Worm (Caenorhabditis elegans) whole organism, mixed stage, embryonic: ENCODE measurements around the gene chpf-1.

Experiments used
- M03D4.4 ChIP-seq: sonication (generic microtip); optimal IDR thresholded peaks from 2 replicates; lab custom pipeline; 2017; ENCODE audit warnings: mild to moderate bottlenecking, missing genetic modification characterization, missing compliant biosample characterization
- ces-1 ChIP-seq: fragments of 150-350 bp; optimal IDR thresholded peaks from 2 replicates; lab custom pipeline; 2014; ENCODE audit warnings: missing biosample characterization, missing genetic modification reagents, missing genetic modification characterization
- elt-1 ChIP-seq: sonication (generic microtip); optimal IDR thresholded peaks from 2 replicates; lab custom pipeline; 2017; ENCODE audit warnings: missing genetic modification characterization, mild to moderate bottlenecking, missing compliant biosample characterization, antibody characterized with exemption, moderate library complexity, borderline replicate concordance; ENCODE audit not compliant: insufficient read depth
- flh-1 ChIP-seq: fragments of 200-800 bp; sonication (Bioruptor generic); optimal IDR thresholded peaks from 2 replicates; lab custom pipeline; 2018; ENCODE audit warnings: mild to moderate bottlenecking, missing genetic modification characterization, moderate library complexity, missing compliant biosample characterization
- mep-1 ChIP-seq: fragments of 150-350 bp; optimal IDR thresholded peaks from 2 replicates; lab custom pipeline; 2017; ENCODE audit warnings: missing biosample characterization, missing genetic modification reagents, missing genetic modification characterization, inconsistent platforms
- nhr-237 ChIP-seq: fragments of 150-350 bp; optimal IDR thresholded peaks from 2 replicates; lab custom pipeline; 2014; ENCODE audit warnings: missing biosample characterization, missing genetic modification characterization
- nhr-28 ChIP-seq: fragments of 150-350 bp; optimal IDR thresholded peaks from 2 replicates; lab custom pipeline; 2014; ENCODE audit warnings: missing biosample characterization, missing genetic modification characterization
- snpc-4 ChIP-seq: fragments of 150-350 bp; optimal IDR thresholded peaks from 2 replicates; lab custom pipeline; 2014; ENCODE audit warnings: missing biosample characterization, missing genetic modification characterization
- sptf-1 ChIP-seq: sonication (generic microtip); optimal IDR thresholded peaks from 2 replicates; lab custom pipeline; 2017; ENCODE audit warnings: mild to moderate bottlenecking, missing genetic modification characterization, moderate library complexity, missing compliant biosample characterization

DNA sequence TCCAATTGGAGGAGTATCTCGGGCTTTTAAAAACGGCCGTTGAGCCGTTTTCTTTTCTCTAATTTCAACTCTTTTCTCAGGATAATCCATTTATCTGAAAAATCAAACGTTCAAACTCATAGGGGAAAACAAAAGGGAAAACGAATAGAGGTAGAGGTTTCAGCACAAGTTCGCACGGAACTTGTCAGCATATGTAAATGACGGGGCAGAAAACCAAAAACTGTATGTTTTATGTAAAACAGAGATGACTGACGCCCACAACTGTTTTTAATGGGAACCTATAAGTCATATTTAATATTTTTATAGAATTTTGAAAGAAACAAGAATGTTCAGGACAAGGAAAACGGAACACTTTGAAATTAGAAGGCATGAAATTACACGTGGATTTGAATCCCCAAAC lies 36.9 kb downstream of the chpf-1 start, which contains the start of gene C51E3.6:
- TF ChIP-seq M03D4.4, result no peak
- no peak for TF ChIP-seq nhr-28
- TF ChIP-seq flh-1 (GFP tag; lab: Kevin White, UChicago), result no peak
- TF ChIP-seq elt-1 (tag; lab: Kevin White, UChicago), result no peak
- TF ChIP-seq sptf-1, result no peak
- no peak for TF ChIP-seq nhr-237 (tag; lab: Kevin White, UChicago)
- TF ChIP-seq snpc-4 (tag; lab: Kevin White, UChicago), result no peak
- TF ChIP-seq ces-1 (GFP tag; lab: Kevin White, UChicago), result no peak
- no peak for TF ChIP-seq mep-1 (tag; lab: Kevin White, UChicago)
